Worm (Caenorhabditis elegans): Measurements from ENCODE around the gene plrg-1.
A peak's percentile ranks its signal among the peaks of the same experiment; 100 is the strongest.

Gene plrg-1

ce11 chrV:10760839-10761238, 46.9 kb downstream of the plrg-1 start:
- TF ChIP-seq lin-35 (GFP tag; optimal IDR thresholded peaks at IDR 0.05) (no peak), ekl-4 (GFP tag; IDR thresholded peaks at IDR 0.05) (no peak), F52B5.7 (tag; optimal IDR thresholded peaks at IDR 0.05) (no peak), ama-1 (optimal IDR thresholded peaks at IDR 0.05) (no peak), ama-1 (GFP tag; optimal IDR thresholded peaks at IDR 0.05) (no peak), Y53G8AR.9 (GFP tag; conservative IDR thresholded peaks at IDR 0.05) (no peak), F37B4.10 (GFP tag; IDR thresholded peaks at IDR 0.05) (no peak), D2030.7 (GFP tag; IDR thresholded peaks at IDR 0.05) (no peak), mes-4 (tag; optimal IDR thresholded peaks at IDR 0.05) (no peak), akir-1 (GFP tag; optimal IDR thresholded peaks at IDR 0.05) (no peak), ztf-25 (GFP tag; IDR thresholded peaks at IDR 0.05) (no peak), gei-17 (GFP tag; optimal IDR thresholded peaks at IDR 0.05) (no peak)

ce11 chrV:10758658-10759057, 49.1 kb downstream of the plrg-1 start, which contains the start of gene F28H7.8:
TSS of gene F28H7.8 (plus strand) at chrV:10758958.
- TF ChIP-seq lin-54 (GFP tag; optimal IDR thresholded peaks at IDR 0.05) (no peak), D2030.7 (GFP tag; IDR thresholded peaks at IDR 0.05) (no peak), akir-1 (GFP tag; optimal IDR thresholded peaks at IDR 0.05) (no peak), F49E8.2 (tag; optimal IDR thresholded peaks at IDR 0.05; ENCODE audit: insufficient read depth) (no peak), snpc-4 (GFP tag; optimal IDR thresholded peaks at IDR 0.05) (no peak), snpc-4 (tag; optimal IDR thresholded peaks at IDR 0.05) (no peak), F23B12.7 (tag; optimal IDR thresholded peaks at IDR 0.05; ENCODE audit: insufficient read depth) (no peak), dpff-1 (tag; optimal IDR thresholded peaks at IDR 0.05) (no peak), lin-40 (tag; optimal IDR thresholded peaks at IDR 0.05) (no peak), snpc-3.4 (tag; optimal IDR thresholded peaks at IDR 0.05) (no peak), pbrm-1 (GFP tag; IDR thresholded peaks at IDR 0.05) (no peak), efl-1 (GFP tag; optimal IDR thresholded peaks at IDR 0.05) (no peak), mcd-1 (GFP tag; IDR thresholded peaks at IDR 0.05) (no peak), ztf-25 (GFP tag; IDR thresholded peaks at IDR 0.05) (no peak), ama-1 (optimal IDR thresholded peaks at IDR 0.05) (no peak), ama-1 (GFP tag; optimal IDR thresholded peaks at IDR 0.05) (no peak), hrde-1 (tag; optimal IDR thresholded peaks at IDR 0.05; ENCODE audit: borderline replicate concordance) (no peak), zfh-2 (GFP tag; conservative IDR thresholded peaks at IDR 0.05) (no peak)

- peak; percentile 57; the same call in 1 of the 2 replicates for TF ChIP-seq cebp-1 (GFP tag; IDR thresholded peaks at IDR 0.05)
- no peak for TF ChIP-seq cebp-1 (tag; optimal IDR thresholded peaks at IDR 0.05)
- TF ChIP-seq nhr-179 (tag; optimal IDR thresholded peaks at IDR 0.05) = no peak
Measured at ce11 chrV:10757128-10757527, 50.6 kb downstream of the plrg-1 start.

- TF ChIP-seq madf-10 (tag; optimal IDR thresholded peaks at IDR 0.05) = no peak
- TF ChIP-seq nhr-80 (tag; optimal IDR thresholded peaks at IDR 0.05) = no peak
- TF ChIP-seq lin-26 (GFP tag; IDR thresholded peaks at IDR 0.05) = no peak
- TF ChIP-seq mes-4 (tag; optimal IDR thresholded peaks at IDR 0.05) = no peak
- TF ChIP-seq hrde-1 (tag; optimal IDR thresholded peaks at IDR 0.05; ENCODE audit: borderline replicate concordance) = no peak
- TF ChIP-seq Y79H2A.3 (GFP tag; conservative IDR thresholded peaks at IDR 0.05) = no peak
- no peak for TF ChIP-seq sptf-2 (GFP tag; optimal IDR thresholded peaks at IDR 0.05)
- no peak for TF ChIP-seq snpc-3.4 (tag; optimal IDR thresholded peaks at IDR 0.05)
- TF ChIP-seq bed-2 (GFP tag; IDR thresholded peaks at IDR 0.05) = no peak
- no peak for TF ChIP-seq Y53G8AR.9 (GFP tag; conservative IDR thresholded peaks at IDR 0.05)
- TF ChIP-seq sea-2 (GFP tag; IDR thresholded peaks at IDR 0.05) = no peak
- no peak for TF ChIP-seq lag-1 (GFP tag; IDR thresholded peaks at IDR 0.05)
- TF ChIP-seq B0035.1 (tag; optimal IDR thresholded peaks at IDR 0.05) = no peak
- TF ChIP-seq pbrm-1 (GFP tag; IDR thresholded peaks at IDR 0.05) = no peak
- no peak for TF ChIP-seq repo-1 (tag; optimal IDR thresholded peaks at IDR 0.05)
- TF ChIP-seq lsy-27 (tag; optimal IDR thresholded peaks at IDR 0.05; ENCODE audit: borderline replicate concordance, insufficient read depth) = no peak
- TF ChIP-seq attf-3 (GFP tag; conservative IDR thresholded peaks at IDR 0.05) = no peak
- no peak for TF ChIP-seq egrh-3 (GFP tag; IDR thresholded peaks at IDR 0.05)
- TF ChIP-seq ztf-3 (GFP tag; optimal IDR thresholded peaks at IDR 0.05) = no peak
- no peak for TF ChIP-seq zim-3 (tag; optimal IDR thresholded peaks at IDR 0.05)
Measured at ce11 chrV:10756698-10757097, 51.0 kb downstream of the plrg-1 start, which contains the start of gene irld-6. TSS of gene irld-6 (minus strand) at chrV:10756798.
